ENCODE assay signal across 1 fruit fly cellular context in genomic region chr2L:2897024-2897549, dm6.
TF ChIP-seq lines count a peak whose summit lies in the region.

No protein-coding gene starts in this region.

TF ChIP-seq in whole organism, embryonic, 481 proteins besides CTCF, POLR2A, EP300 and RAD21 (continued from another document and continues in another):
- no peak for TF ChIP-seq ham (GFP tag; IDR thresholded peaks at IDR 0.05; lab: Robert Waterston, UW)
- no peak for TF ChIP-seq pita (GFP tag; optimal IDR thresholded peaks at IDR 0.05; lab: Kevin White, UChicago)
- peak; percentile 85; the same call in 2 of the 3 replicates for TF ChIP-seq dysf (GFP tag; IDR thresholded peaks at IDR 0.05; lab: Robert Waterston, UW)
- TF ChIP-seq HLHmδ (GFP tag; optimal IDR thresholded peaks at IDR 0.05; lab: Kevin White, UChicago) = peak; percentile 63
- TF ChIP-seq HLH4C (GFP tag; IDR thresholded peaks at IDR 0.05; lab: Robert Waterston, UW; ENCODE audit: partially characterized antibody) = no peak
- TF ChIP-seq CG17912 (GFP tag; optimal IDR thresholded peaks at IDR 0.05; lab: Kevin White, UChicago) = no peak
- peak; percentile 9 for TF ChIP-seq CG14965 (GFP tag; optimal IDR thresholded peaks at IDR 0.05; lab: Kevin White, UChicago; ENCODE audit: borderline replicate concordance)
- peak; percentile 84 for TF ChIP-seq Camta (GFP tag; optimal IDR thresholded peaks at IDR 0.05; lab: Kevin White, UChicago)
- TF ChIP-seq dmrt99B (tag; optimal IDR thresholded peaks at IDR 0.05; lab: Kevin White, UChicago) = peak; percentile 80
- peak; percentile 60 for TF ChIP-seq oc (tag; optimal IDR thresholded peaks at IDR 0.05; lab: Kevin White, UChicago)
- TF ChIP-seq CG9932 (GFP tag; IDR thresholded peaks at IDR 0.05; lab: Robert Waterston, UW) = peak; percentile 47
- no peak for TF ChIP-seq al (GFP tag; IDR thresholded peaks at IDR 0.05; lab: Robert Waterston, UW)
- peak in 1 of 2 experiments; percentile 5 for TF ChIP-seq Trl (optimal IDR thresholded peaks at IDR 0.05; lab: Kevin White, UChicago)
- peak; percentile 85 for TF ChIP-seq Trl (GFP tag; optimal IDR thresholded peaks at IDR 0.05; lab: Kevin White, UChicago)
- TF ChIP-seq CG31441 (GFP tag; IDR thresholded peaks at IDR 0.05; lab: Robert Waterston, UW) = peak; percentile 79
- no peak for TF ChIP-seq prd (optimal IDR thresholded peaks at IDR 0.05; lab: Kevin White, UChicago)
- TF ChIP-seq prd (GFP tag; IDR thresholded peaks at IDR 0.05; lab: Robert Waterston, UW) = peak; percentile 86
- TF ChIP-seq CG2889 (GFP tag; IDR thresholded peaks at IDR 0.05; lab: Robert Waterston, UW) = peak; percentile 79
- TF ChIP-seq tup (GFP tag; optimal IDR thresholded peaks at IDR 0.05; lab: Kevin White, UChicago) = peak; percentile 78
- TF ChIP-seq dimm (GFP tag; IDR thresholded peaks at IDR 0.05; lab: Robert Waterston, UW) = 0 out of 2 replicates have a peak, but pooled peaks have one; percentile 34
- TF ChIP-seq CG6791 (GFP tag; IDR thresholded peaks at IDR 0.05; lab: Robert Waterston, UW; ENCODE audit: partially characterized antibody) = no peak
- peak; percentile 93 for TF ChIP-seq Sox102F (GFP tag; optimal IDR thresholded peaks at IDR 0.05; lab: Kevin White, UChicago)
- TF ChIP-seq Tbp (GFP tag; optimal IDR thresholded peaks at IDR 0.05; lab: Kevin White, UChicago) = no peak
- TF ChIP-seq vnd (GFP tag; IDR thresholded peaks at IDR 0.05; lab: Robert Waterston, UW; ENCODE audit: partially characterized antibody) = no peak
- peak; percentile 69 for TF ChIP-seq CG10462 (GFP tag; optimal IDR thresholded peaks at IDR 0.05; lab: Kevin White, UChicago)
- peak; percentile 48 for TF ChIP-seq CG11696 (GFP tag; IDR thresholded peaks at IDR 0.05; lab: Robert Waterston, UW)
- no peak for TF ChIP-seq CG13296 (GFP tag; optimal IDR thresholded peaks at IDR 0.05; lab: Kevin White, UChicago)
- no peak for TF ChIP-seq Kr (GFP tag; optimal IDR thresholded peaks at IDR 0.05; lab: Kevin White, UChicago)
- TF ChIP-seq fu2 (GFP tag; optimal IDR thresholded peaks at IDR 0.05; lab: Kevin White, UChicago) = peak; percentile 75
- peak; percentile 83 for TF ChIP-seq esg (GFP tag; conservative IDR thresholded peaks at IDR 0.05; lab: Robert Waterston, UW)
- peak; percentile 56 for TF ChIP-seq CG3838 (GFP tag; optimal IDR thresholded peaks at IDR 0.05; lab: Kevin White, UChicago)
- peak; percentile 77 for TF ChIP-seq NC2α (GFP tag; optimal IDR thresholded peaks at IDR 0.05; lab: Kevin White, UChicago)
- no peak for TF ChIP-seq BEAF-32 (GFP tag; optimal IDR thresholded peaks at IDR 0.05; lab: Kevin White, UChicago)
- TF ChIP-seq ase (GFP tag; IDR thresholded peaks at IDR 0.05; lab: Robert Waterston, UW) = peak; percentile 84
- TF ChIP-seq lov (optimal IDR thresholded peaks at IDR 0.05; lab: Kevin White, UChicago) = no peak
- TF ChIP-seq lov (GFP tag; IDR thresholded peaks at IDR 0.05; lab: Robert Waterston, UW) = no peak; the same call in 2 of the 3 replicates
- no peak for TF ChIP-seq CG17186 (GFP tag; optimal IDR thresholded peaks at IDR 0.05; lab: Kevin White, UChicago)
- no peak for TF ChIP-seq Stat92E (GFP tag; optimal IDR thresholded peaks at IDR 0.05; lab: Kevin White, UChicago)
- TF ChIP-seq sob (GFP tag; IDR thresholded peaks at IDR 0.05; lab: Robert Waterston, UW) = peak; percentile 80
- no peak for TF ChIP-seq ato (GFP tag; IDR thresholded peaks at IDR 0.05; lab: Robert Waterston, UW; ENCODE audit: partially characterized antibody)
- TF ChIP-seq sisA (GFP tag; IDR thresholded peaks at IDR 0.05; lab: Robert Waterston, UW) = peak; percentile 88
- no peak for TF ChIP-seq CG15479 (GFP tag; optimal IDR thresholded peaks at IDR 0.05; lab: Kevin White, UChicago)
- peak; percentile 83 for TF ChIP-seq Rx (GFP tag; IDR thresholded peaks at IDR 0.05; lab: Robert Waterston, UW)
- peak; percentile 51 for TF ChIP-seq sd (tag; optimal IDR thresholded peaks at IDR 0.05; lab: Kevin White, UChicago)
- peak; percentile 72 for TF ChIP-seq ems (GFP tag; optimal IDR thresholded peaks at IDR 0.05; lab: Kevin White, UChicago)
- TF ChIP-seq Jarid2 (GFP tag; optimal IDR thresholded peaks at IDR 0.05; lab: Kevin White, UChicago) = peak; percentile 15
- peak; percentile 76 for TF ChIP-seq Side (GFP tag; optimal IDR thresholded peaks at IDR 0.05; lab: Kevin White, UChicago)
- TF ChIP-seq bab2 (GFP tag; optimal IDR thresholded peaks at IDR 0.05; lab: Kevin White, UChicago) = peak; percentile 85
- no peak for TF ChIP-seq sqz (GFP tag; optimal IDR thresholded peaks at IDR 0.05; lab: Kevin White, UChicago)
- TF ChIP-seq CG10267 (tag; optimal IDR thresholded peaks at IDR 0.05; lab: Kevin White, UChicago) = peak; percentile 56
- TF ChIP-seq CG8478 (optimal IDR thresholded peaks at IDR 0.05; lab: Kevin White, UChicago) = peak; percentile 29
- peak; percentile 78; the same call in 2 of the 3 replicates for TF ChIP-seq gce (GFP tag; IDR thresholded peaks at IDR 0.05; lab: Robert Waterston, UW)
- peak; percentile 86 for TF ChIP-seq CG1602 (GFP tag; optimal IDR thresholded peaks at IDR 0.05; lab: Kevin White, UChicago)
- peak; percentile 73 for TF ChIP-seq B-H1 (GFP tag; IDR thresholded peaks at IDR 0.05; lab: Robert Waterston, UW)
- TF ChIP-seq slou (GFP tag; optimal IDR thresholded peaks at IDR 0.05; lab: Kevin White, UChicago) = peak; percentile 85
- peak; percentile 64 for TF ChIP-seq mirr (GFP tag; optimal IDR thresholded peaks at IDR 0.05; lab: Kevin White, UChicago)
- peak; percentile 92 for TF ChIP-seq Xrp1 (GFP tag; IDR thresholded peaks at IDR 0.05; lab: Robert Waterston, UW)
- peak; percentile 74 for TF ChIP-seq CG17385 (GFP tag; optimal IDR thresholded peaks at IDR 0.05; lab: Kevin White, UChicago)
- TF ChIP-seq CG10431 (GFP tag; optimal IDR thresholded peaks at IDR 0.05; lab: Kevin White, UChicago) = no peak
- TF ChIP-seq nau (GFP tag; optimal IDR thresholded peaks at IDR 0.05; lab: Kevin White, UChicago) = peak; percentile 28
- TF ChIP-seq Dp (GFP tag; optimal IDR thresholded peaks at IDR 0.05; lab: Kevin White, UChicago) = no peak
- TF ChIP-seq unc-4 (GFP tag; IDR thresholded peaks at IDR 0.05; lab: Robert Waterston, UW; ENCODE audit: partially characterized antibody) = no peak
- TF ChIP-seq NfI (GFP tag; optimal IDR thresholded peaks at IDR 0.05; lab: Kevin White, UChicago) = peak; percentile 67
- TF ChIP-seq mam (GFP tag; optimal IDR thresholded peaks at IDR 0.05; lab: Kevin White, UChicago) = peak; percentile 75
- TF ChIP-seq CG6765 (GFP tag; optimal IDR thresholded peaks at IDR 0.05; lab: Kevin White, UChicago) = no peak
- TF ChIP-seq CG6175 (GFP tag; IDR thresholded peaks at IDR 0.05; lab: Robert Waterston, UW) = peak; percentile 26; the same call in 1 of the 3 replicates
- TF ChIP-seq CG4404 (GFP tag; IDR thresholded peaks at IDR 0.05; lab: Robert Waterston, UW) = peak; percentile 60
- TF ChIP-seq Poxn (GFP tag; IDR thresholded peaks at IDR 0.05; lab: Robert Waterston, UW) = no peak
- TF ChIP-seq dan (GFP tag; IDR thresholded peaks at IDR 0.05; lab: Robert Waterston, UW) = peak; percentile 34; the same call in 1 of the 2 replicates
- TF ChIP-seq pb (GFP tag; optimal IDR thresholded peaks at IDR 0.05; lab: Kevin White, UChicago) = peak; percentile 83
- TF ChIP-seq CG11398 (GFP tag; optimal IDR thresholded peaks at IDR 0.05; lab: Kevin White, UChicago) = peak; percentile 81
- peak; percentile 70 for TF ChIP-seq Max (GFP tag; optimal IDR thresholded peaks at IDR 0.05; lab: Kevin White, UChicago)
- peak; percentile 19 for TF ChIP-seq Deaf1 (tag; optimal IDR thresholded peaks at IDR 0.05; lab: Kevin White, UChicago)
- no peak for TF ChIP-seq hbn (GFP tag; IDR thresholded peaks at IDR 0.05; lab: Robert Waterston, UW; ENCODE audit: partially characterized antibody)
- peak; percentile 6 to 89 for TF ChIP-seq bsh (GFP tag; optimal IDR thresholded peaks at IDR 0.05; lab: Kevin White, UChicago)
- TF ChIP-seq ranshi (GFP tag; IDR thresholded peaks at IDR 0.05; lab: Robert Waterston, UW) = peak; percentile 83; the same call in 1 of the 2 replicates
- TF ChIP-seq Hr78 (GFP tag; optimal IDR thresholded peaks at IDR 0.05; lab: Kevin White, UChicago) = peak in 1 of 2 experiments; percentile 47
- peak; percentile 73 for TF ChIP-seq cato (GFP tag; optimal IDR thresholded peaks at IDR 0.05; lab: Kevin White, UChicago; ENCODE audit: borderline replicate concordance)
- TF ChIP-seq dpn (GFP tag; optimal IDR thresholded peaks at IDR 0.05; lab: Kevin White, UChicago) = peak; percentile 86 to 87
- TF ChIP-seq Vsx1 (GFP tag; optimal IDR thresholded peaks at IDR 0.05; lab: Kevin White, UChicago) = peak; percentile 51
- no peak for TF ChIP-seq Elba2 (GFP tag; optimal IDR thresholded peaks at IDR 0.05; lab: Kevin White, UChicago)
- TF ChIP-seq cad (GFP tag; optimal IDR thresholded peaks at IDR 0.05; lab: Kevin White, UChicago) = no peak
- TF ChIP-seq Scr (GFP tag; IDR thresholded peaks at IDR 0.05; lab: Robert Waterston, UW; ENCODE audit: partially characterized antibody) = no peak
- TF ChIP-seq CG18011 (GFP tag; optimal IDR thresholded peaks at IDR 0.05; lab: Kevin White, UChicago) = peak; percentile 64
- TF ChIP-seq CG32772 (GFP tag; IDR thresholded peaks at IDR 0.05; lab: Robert Waterston, UW) = peak; percentile 85
- TF ChIP-seq CG17612 (GFP tag; IDR thresholded peaks at IDR 0.05; lab: Robert Waterston, UW) = no peak; the same call in 1 of the 2 replicates
- TF ChIP-seq Atf6 (GFP tag; IDR thresholded peaks at IDR 0.05; lab: Robert Waterston, UW) = peak; percentile 77
- peak; percentile 81 for TF ChIP-seq CG10366 (GFP tag; IDR thresholded peaks at IDR 0.05; lab: Robert Waterston, UW)
- peak; percentile 88 for TF ChIP-seq kni (GFP tag; optimal IDR thresholded peaks at IDR 0.05; lab: Kevin White, UChicago)
- peak; percentile 84 for TF ChIP-seq tgo (GFP tag; IDR thresholded peaks at IDR 0.05; lab: Robert Waterston, UW)
- TF ChIP-seq CG32532 (GFP tag; IDR thresholded peaks at IDR 0.05; lab: Robert Waterston, UW) = peak; percentile 49; the same call in 1 of the 2 replicates
- peak; percentile 64 for TF ChIP-seq CG14014 (GFP tag; IDR thresholded peaks at IDR 0.05; lab: Robert Waterston, UW)
- peak; percentile 72 for TF ChIP-seq CG18476 (GFP tag; optimal IDR thresholded peaks at IDR 0.05; lab: Kevin White, UChicago)
- no peak for TF ChIP-seq pan (optimal IDR thresholded peaks at IDR 0.05; lab: Kevin White, UChicago)
- TF ChIP-seq pan (GFP tag; optimal IDR thresholded peaks at IDR 0.05 in 1 of 2, IDR thresholded peaks at IDR 0.05 in 1 of 2) = peak in 1 of 2 experiments; percentile 85
- peak; percentile 3 for TF ChIP-seq CG6854 (GFP tag; optimal IDR thresholded peaks at IDR 0.05; lab: Kevin White, UChicago)
- TF ChIP-seq pum (GFP tag; optimal IDR thresholded peaks at IDR 0.05; lab: Kevin White, UChicago) = peak; percentile 87
- peak; percentile 78 for TF ChIP-seq Awh (GFP tag; IDR thresholded peaks at IDR 0.05; lab: Robert Waterston, UW)
- peak; percentile 81 for TF ChIP-seq btn (GFP tag; optimal IDR thresholded peaks at IDR 0.05; lab: Kevin White, UChicago)
- peak; percentile 92 for TF ChIP-seq pnt (GFP tag; optimal IDR thresholded peaks at IDR 0.05; lab: Kevin White, UChicago)
- TF ChIP-seq scrt (GFP tag; optimal IDR thresholded peaks at IDR 0.05; lab: Kevin White, UChicago) = peak; percentile 25
- no peak for TF ChIP-seq corto (GFP tag; optimal IDR thresholded peaks at IDR 0.05; lab: Kevin White, UChicago)
- peak; percentile 7 for TF ChIP-seq Spps (tag; optimal IDR thresholded peaks at IDR 0.05; lab: Kevin White, UChicago)
- TF ChIP-seq Hey (tag; optimal IDR thresholded peaks at IDR 0.05; lab: Kevin White, UChicago) = no peak
- TF ChIP-seq gcm (GFP tag; optimal IDR thresholded peaks at IDR 0.05; lab: Kevin White, UChicago) = peak; percentile 67
- TF ChIP-seq CG10565 (GFP tag; optimal IDR thresholded peaks at IDR 0.05; lab: Kevin White, UChicago) = peak; percentile 37
- peak; percentile 71 for TF ChIP-seq CG11695 (GFP tag; IDR thresholded peaks at IDR 0.05; lab: Robert Waterston, UW)
- peak; percentile 70 for TF ChIP-seq dati (GFP tag; IDR thresholded peaks at IDR 0.05; lab: Robert Waterston, UW)
- TF ChIP-seq CG9215 (GFP tag; IDR thresholded peaks at IDR 0.05; lab: Robert Waterston, UW) = no peak
- TF ChIP-seq toy (GFP tag; IDR thresholded peaks at IDR 0.05; lab: Robert Waterston, UW) = no peak
- peak in 1 of 2 experiments; percentile 62 for TF ChIP-seq Eip74EF (GFP tag; optimal IDR thresholded peaks at IDR 0.05; lab: Kevin White, UChicago)
- TF ChIP-seq CG4328 (GFP tag; optimal IDR thresholded peaks at IDR 0.05; lab: Kevin White, UChicago) = no peak
- peak; percentile 11 for TF ChIP-seq TFAM (GFP tag; optimal IDR thresholded peaks at IDR 0.05; lab: Kevin White, UChicago)
- TF ChIP-seq Taf1 (GFP tag; IDR thresholded peaks at IDR 0.05; lab: Robert Waterston, UW) = no peak
- peak; percentile 63 for TF ChIP-seq trh (GFP tag; optimal IDR thresholded peaks at IDR 0.05; lab: Kevin White, UChicago)
- peak; percentile 71 for TF ChIP-seq CG18599 (GFP tag; optimal IDR thresholded peaks at IDR 0.05; lab: Kevin White, UChicago)
- TF ChIP-seq CG10654 (GFP tag; optimal IDR thresholded peaks at IDR 0.05; lab: Kevin White, UChicago) = peak; percentile 82
- peak; percentile 83 for TF ChIP-seq CG5245 (GFP tag; optimal IDR thresholded peaks at IDR 0.05; lab: Kevin White, UChicago)
- peak; percentile 76 for TF ChIP-seq ab (GFP tag; optimal IDR thresholded peaks at IDR 0.05; lab: Kevin White, UChicago)
- TF ChIP-seq CG10209 (GFP tag; optimal IDR thresholded peaks at IDR 0.05; lab: Kevin White, UChicago) = peak; percentile 82
- peak; percentile 86 to 89 for TF ChIP-seq Pdp1 (GFP tag; optimal IDR thresholded peaks at IDR 0.05; lab: Kevin White, UChicago)
- TF ChIP-seq knrl (GFP tag; IDR thresholded peaks at IDR 0.05; lab: Robert Waterston, UW; ENCODE audit: partially characterized antibody) = no peak
- TF ChIP-seq dmrt11E (tag; optimal IDR thresholded peaks at IDR 0.05; lab: Kevin White, UChicago) = peak; percentile 78
- TF ChIP-seq maf-S (GFP tag; optimal IDR thresholded peaks at IDR 0.05; lab: Kevin White, UChicago) = peak; percentile 71
- TF ChIP-seq otp (GFP tag; IDR thresholded peaks at IDR 0.05; lab: Robert Waterston, UW) = peak; percentile 90
- TF ChIP-seq Mrtf (GFP tag; IDR thresholded peaks at IDR 0.05; lab: Robert Waterston, UW) = peak; percentile 82
- no peak for TF ChIP-seq Hr39 (optimal IDR thresholded peaks at IDR 0.05; lab: Kevin White, UChicago)
- TF ChIP-seq CkIIα-i1 (GFP tag; IDR thresholded peaks at IDR 0.05; lab: Robert Waterston, UW) = no peak
- peak; percentile 39 for TF ChIP-seq CG17802 (tag; optimal IDR thresholded peaks at IDR 0.05; lab: Kevin White, UChicago)
- 0 out of 2 replicates have a peak, but pooled peaks have one; percentile 18 for TF ChIP-seq CG7372 (GFP tag; IDR thresholded peaks at IDR 0.05; lab: Robert Waterston, UW)
- TF ChIP-seq CG7839 (tag; optimal IDR thresholded peaks at IDR 0.05; lab: Kevin White, UChicago) = peak; percentile 84
